Fruit fly (Drosophila melanogaster): ENCODE measurements around the gene stwl.
A peak's percentile ranks its signal among the peaks of the same experiment; 100 is the strongest.

DNA sequence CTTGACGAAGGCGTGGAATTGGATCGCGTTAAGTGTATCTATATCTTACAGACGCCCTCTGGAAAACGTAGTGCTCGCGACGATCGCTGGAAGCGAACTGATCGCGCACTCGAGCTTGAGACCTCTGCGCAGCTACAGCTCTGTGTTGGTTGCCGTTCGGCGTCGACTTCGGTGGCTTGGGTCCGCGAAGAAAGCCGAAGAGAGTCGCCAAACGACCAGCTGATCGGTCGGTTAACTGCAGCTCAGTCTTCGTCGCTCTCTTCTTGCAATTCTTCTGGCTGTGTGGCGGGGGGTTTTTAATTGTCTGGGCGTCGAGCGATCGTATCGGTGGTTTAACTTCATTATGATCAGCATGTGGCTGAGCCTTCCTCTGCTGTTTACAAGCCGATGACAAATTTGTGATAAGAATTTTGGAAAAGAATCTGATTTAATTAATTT is 17.6 kb upstream of the stwl start:
- TF ChIP-seq Hr83 (GFP tag; optimal IDR thresholded peaks at IDR 0.05; ENCODE audit: poor library complexity, severe bottlenecking) = peak; percentile 69
- TF ChIP-seq psq (GFP tag; optimal IDR thresholded peaks at IDR 0.05) = peak; percentile 30
- no peak for TF ChIP-seq usp (GFP tag; optimal IDR thresholded peaks at IDR 0.05)
- peak; percentile 72 for TF ChIP-seq Sp1 (GFP tag; optimal IDR thresholded peaks at IDR 0.05)
- TF ChIP-seq sage (GFP tag; optimal IDR thresholded peaks at IDR 0.05) = no peak
- TF ChIP-seq GATAd (GFP tag; optimal IDR thresholded peaks at IDR 0.05) = no peak
- TF ChIP-seq br (GFP tag; optimal IDR thresholded peaks at IDR 0.05) = peak; percentile 74
- TF ChIP-seq OdsH (GFP tag; optimal IDR thresholded peaks at IDR 0.05) = no peak
- TF ChIP-seq Dfd (GFP tag; optimal IDR thresholded peaks at IDR 0.05) = no peak
- TF ChIP-seq Myc (optimal IDR thresholded peaks at IDR 0.05) = no peak

All from whole organism, wandering third instar larva.